Fruit fly (Drosophila melanogaster): Measurements from ENCODE around the gene CG42464.

Gene CG42464

dm6 chr2L:3693082-3693481 is 6.2 kb upstream of the CG42464 start, which contains the start of gene CG3513:
Gene CG3513, minus strand, starts transcription at chr2L:3693182.
- no peak for TF ChIP-seq CG8478 (optimal IDR thresholded peaks at IDR 0.05)

DNA sequence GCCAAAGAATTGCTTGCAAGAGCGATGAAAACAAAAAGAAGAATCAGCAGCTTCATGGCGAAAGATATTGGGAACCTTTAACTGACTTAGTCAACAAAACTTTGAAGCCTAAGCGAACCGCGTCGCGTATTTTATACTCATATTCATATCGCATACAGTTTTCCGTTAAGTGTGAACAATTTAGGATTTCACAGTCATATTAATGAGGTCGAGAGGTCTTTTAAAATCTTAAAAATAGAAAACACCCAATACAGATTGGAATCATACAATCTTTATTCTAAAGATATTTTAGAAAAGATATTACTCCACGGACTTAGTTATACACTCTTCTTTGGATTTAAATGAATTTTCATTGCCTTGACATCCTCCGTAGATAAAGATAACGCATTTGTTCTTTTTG is 5.5 kb upstream of the CG42464 start, which contains the start of gene Acp24A4:
Gene Acp24A4 (minus strand): TSS at position 101 of the 400 bp plus-strand sequence.
- TF ChIP-seq CTCF (optimal IDR thresholded peaks at IDR 0.05): no peak

DNA sequence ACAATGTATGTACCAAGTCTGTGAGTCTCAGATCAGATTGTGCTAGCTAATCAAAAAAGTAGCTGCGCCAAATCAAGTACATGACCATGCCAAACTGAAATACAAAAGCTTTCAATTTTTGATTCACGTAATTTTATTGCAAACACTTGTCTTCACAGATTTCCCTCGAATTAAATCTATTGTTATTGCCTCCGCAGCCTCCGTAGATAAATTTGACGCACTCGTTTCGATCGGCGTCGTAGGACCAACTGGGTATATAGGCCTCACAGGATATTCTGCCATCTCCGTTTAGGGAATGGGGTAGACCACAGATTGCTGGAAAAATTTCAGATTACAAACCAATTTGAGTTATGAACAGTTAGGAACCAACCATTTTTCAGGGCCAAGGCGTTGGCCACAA is 4.3 kb upstream of the CG42464 start, which contains the start of gene CG43165:
Gene CG43165 (minus strand): TSS at position 101 of the 400 bp plus-strand sequence.
- TF ChIP-seq CTCF (optimal IDR thresholded peaks at IDR 0.05) (no peak), CG8478 (optimal IDR thresholded peaks at IDR 0.05) (no peak)

dm6 chr2L:3695361-3695818 is 3.9 kb upstream of the CG42464 start, which contains the start of gene CG16713:
Gene CG16713, minus strand, starts transcription at chr2L:3695411.
- no peak for TF ChIP-seq CTCF (optimal IDR thresholded peaks at IDR 0.05)
- TF ChIP-seq CG8478 (optimal IDR thresholded peaks at IDR 0.05): no peak

DNA sequence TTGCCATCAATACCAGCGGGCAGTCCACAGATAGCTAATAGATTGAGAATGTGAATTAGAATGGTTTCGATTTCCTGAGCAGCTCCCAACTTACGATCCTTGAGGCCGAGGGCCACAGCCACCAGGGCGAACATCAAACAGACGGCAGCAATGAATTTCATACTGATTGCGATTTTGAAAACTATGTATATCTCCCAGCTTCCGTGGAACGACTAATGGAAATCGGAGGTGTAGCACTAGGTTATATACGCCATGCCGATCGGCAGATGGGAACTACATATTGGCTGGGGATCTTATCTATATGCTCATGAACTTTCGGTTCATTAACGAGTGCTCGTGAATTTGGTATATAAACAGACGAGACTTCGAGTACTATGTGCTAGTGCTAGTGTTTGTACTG is 2.8 kb upstream of the CG42464 start, which contains the start of gene IM33:
Gene IM33 (minus strand): TSS at position 221 of the 400 bp plus-strand sequence.
- TF ChIP-seq CTCF (optimal IDR thresholded peaks at IDR 0.05) (no peak), CG8478 (optimal IDR thresholded peaks at IDR 0.05) (no peak)

dm6 chr2L:3697772-3698171 is 1.5 kb upstream of the CG42464 start, which contains the start of gene CG3604:
Gene CG3604, minus strand, starts transcription at chr2L:3697872.
- TF ChIP-seq CTCF (optimal IDR thresholded peaks at IDR 0.05) (no peak), CG8478 (optimal IDR thresholded peaks at IDR 0.05) (no peak)

DNA sequence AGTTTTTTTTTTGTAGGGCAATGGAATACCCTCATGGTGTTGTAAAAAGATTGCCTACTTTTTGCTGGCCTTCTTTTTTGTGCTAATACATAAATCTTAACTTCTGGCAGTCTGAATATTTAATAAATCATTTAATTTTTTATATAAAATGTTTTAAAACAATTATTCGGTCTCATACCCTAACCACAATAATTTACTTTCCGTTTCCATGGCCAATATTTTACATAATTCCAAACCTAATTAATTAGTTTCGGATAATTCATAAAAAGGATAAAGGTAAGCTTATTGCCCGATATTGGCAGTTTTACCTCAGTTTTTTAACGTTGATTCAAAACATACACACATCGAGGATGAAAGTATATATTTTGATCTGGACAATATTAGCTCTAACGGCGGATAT is 631 bp downstream of the CG42464 start, which contains the start of gene CG42465:
Gene CG42465 (plus strand): TSS at position 301 of the 400 bp plus-strand sequence.
- TF ChIP-seq CTCF (optimal IDR thresholded peaks at IDR 0.05) (no peak), CG8478 (optimal IDR thresholded peaks at IDR 0.05) (no peak)

DNA sequence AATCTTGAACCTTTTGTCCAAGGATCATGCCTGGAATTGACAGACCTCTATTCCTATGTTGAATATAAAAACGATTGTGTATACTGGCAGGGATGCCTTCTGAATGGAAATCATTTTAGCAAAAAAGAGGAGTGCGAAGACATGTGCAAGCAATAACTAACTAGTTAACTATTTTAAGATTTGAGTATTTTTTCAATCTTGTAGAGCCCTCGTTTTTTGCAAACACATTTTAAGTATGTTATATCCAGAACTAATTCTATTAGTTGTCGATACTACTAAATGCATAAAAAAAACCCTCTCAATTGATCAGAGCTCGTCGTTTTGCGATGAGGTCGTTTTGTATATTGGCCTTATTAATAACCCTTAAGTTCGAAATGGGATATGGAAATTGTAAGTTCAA is 1.1 kb downstream of the CG42464 start, which contains the start of gene Sfp24C1:
Gene Sfp24C1 (plus strand): TSS at position 301 of the 400 bp plus-strand sequence.
- no peak for TF ChIP-seq CTCF (optimal IDR thresholded peaks at IDR 0.05)
- no peak for TF ChIP-seq CG8478 (optimal IDR thresholded peaks at IDR 0.05)

dm6 chr2L:3700990-3701389 is 1.7 kb downstream of the CG42464 start, which contains the start of gene CG42467:
Gene CG42467, plus strand, starts transcription at chr2L:3701290.
- no peak for TF ChIP-seq CG8478 (optimal IDR thresholded peaks at IDR 0.05)
- no peak for TF ChIP-seq CTCF (optimal IDR thresholded peaks at IDR 0.05)

DNA sequence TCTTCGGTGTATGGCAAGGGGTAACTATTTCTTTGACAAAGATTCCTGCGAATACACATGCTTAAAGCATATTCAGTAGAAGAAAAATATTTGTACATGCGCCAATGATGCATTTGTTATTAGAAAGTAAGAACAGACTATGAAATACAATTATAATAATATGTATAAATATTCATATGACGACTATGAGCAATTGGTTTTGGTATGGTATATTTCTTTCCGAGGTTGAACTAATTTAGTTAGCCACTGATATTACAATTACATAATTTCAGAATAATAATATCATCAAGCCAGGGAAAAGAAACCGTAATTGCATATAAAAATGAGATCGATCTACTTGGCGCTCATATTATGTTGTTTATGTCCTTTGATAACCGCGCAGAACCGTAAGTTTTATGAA is 2.3 kb downstream of the CG42464 start, which contains the start of gene CG43145:
Gene CG43145 (plus strand): TSS at position 301 of the 400 bp plus-strand sequence.
- TF ChIP-seq CTCF (optimal IDR thresholded peaks at IDR 0.05) (no peak), CG8478 (optimal IDR thresholded peaks at IDR 0.05) (no peak)

DNA sequence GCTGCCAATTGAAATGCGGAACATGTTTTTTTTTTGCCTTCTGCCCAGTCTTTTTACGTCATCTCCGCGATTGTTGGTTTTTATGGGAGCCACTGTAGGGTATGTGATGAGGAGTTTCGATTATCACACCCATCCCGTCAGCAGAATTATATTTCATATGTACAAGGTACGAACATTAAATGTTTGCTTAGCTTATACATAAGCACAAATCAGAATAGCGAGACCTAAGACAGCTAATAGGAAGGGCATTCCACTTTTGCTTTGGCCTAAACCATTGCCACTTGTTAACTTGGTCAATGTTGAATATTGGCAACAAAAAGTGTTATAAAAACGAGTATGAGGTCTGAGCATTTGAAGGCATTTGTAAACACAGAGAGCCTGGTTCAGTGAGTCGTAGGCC is 4.0 kb downstream of the CG42464 start, which contains the start of gene CG2816:
Gene CG2816 (plus strand): TSS at position 400 of the 400 bp plus-strand sequence.
- TF ChIP-seq CTCF (optimal IDR thresholded peaks at IDR 0.05) (no peak), CG8478 (optimal IDR thresholded peaks at IDR 0.05) (no peak)

DNA sequence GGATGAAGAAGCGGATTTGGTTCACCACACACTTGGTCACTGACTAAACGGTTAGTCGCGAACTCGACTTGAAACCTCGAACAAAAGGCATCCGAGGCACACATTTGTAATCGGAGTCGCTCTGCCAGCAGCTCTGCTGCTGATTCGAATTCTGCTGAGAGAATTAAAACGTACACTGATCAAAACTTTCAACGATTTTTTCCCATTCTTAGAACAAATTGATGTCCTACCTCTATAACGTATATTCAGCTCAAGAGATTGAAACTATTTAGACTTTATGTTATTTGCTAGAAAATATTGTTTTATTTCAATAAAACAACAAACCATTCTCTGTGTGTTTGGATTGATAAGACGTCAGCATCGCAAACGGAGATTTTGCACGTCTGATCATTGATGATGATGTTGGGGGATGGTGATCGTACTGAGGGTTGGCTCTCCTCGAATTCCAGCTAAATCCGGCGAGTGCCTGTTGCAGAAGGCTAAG is 6.2 kb downstream of the CG42464 start, which contains the start of gene CG31778:
Gene CG31778 (minus strand): TSS at position 51 of the 484 bp plus-strand sequence.
- TF ChIP-seq CG8478 (optimal IDR thresholded peaks at IDR 0.05): no peak
- TF ChIP-seq CTCF (optimal IDR thresholded peaks at IDR 0.05): no peak

dm6 chr2L:3706963-3707362 is 7.7 kb downstream of the CG42464 start, which contains the start of gene CG31777:
Gene CG31777, minus strand, starts transcription at chr2L:3707063.
- TF ChIP-seq CTCF (optimal IDR thresholded peaks at IDR 0.05) (no peak), CG8478 (optimal IDR thresholded peaks at IDR 0.05) (no peak)

dm6 chr2L:3711665-3712064 is 12.4 kb downstream of the CG42464 start, which contains the start of gene cutlet:
Gene cutlet, minus strand, starts transcription at chr2L:3711748.
- TF ChIP-seq CTCF (optimal IDR thresholded peaks at IDR 0.05): no peak
- TF ChIP-seq CG8478 (optimal IDR thresholded peaks at IDR 0.05): no peak

DNA sequence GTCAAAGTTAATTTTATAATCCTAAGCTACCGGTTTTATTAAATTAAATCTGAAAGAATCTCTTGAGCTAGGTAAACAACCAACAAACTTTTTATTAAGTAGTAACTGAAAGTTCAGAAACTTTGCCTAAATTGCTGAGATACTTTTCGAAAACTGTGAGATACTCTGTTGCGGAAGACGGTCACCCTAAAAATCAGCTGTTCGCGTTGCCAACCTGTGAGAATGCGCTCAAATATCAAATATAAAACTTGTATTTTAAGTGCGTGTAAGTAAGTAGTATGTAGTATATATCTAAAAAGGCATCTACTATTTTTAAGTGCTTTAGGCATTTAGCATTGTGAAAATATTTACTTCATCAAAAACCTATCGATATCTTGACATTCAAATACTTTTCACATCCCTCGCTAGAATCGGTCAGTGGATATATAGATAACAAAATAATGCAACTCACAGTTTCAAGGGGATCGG is 13.7 kb downstream of the CG42464 start, which contains the start of the genes CG31955 and CG2818:
Gene CG31955 (minus strand): TSS at position 157 of the 468 bp plus-strand sequence.
Gene CG2818 (plus strand): TSS at position 412 of the 468 bp plus-strand sequence.
- no peak for TF ChIP-seq CG8478 (optimal IDR thresholded peaks at IDR 0.05)
- TF ChIP-seq CTCF (optimal IDR thresholded peaks at IDR 0.05): no peak
